Worm (Caenorhabditis elegans): ENCODE measurements around the gene snpc-1.1.

Gene snpc-1.1

DNA sequence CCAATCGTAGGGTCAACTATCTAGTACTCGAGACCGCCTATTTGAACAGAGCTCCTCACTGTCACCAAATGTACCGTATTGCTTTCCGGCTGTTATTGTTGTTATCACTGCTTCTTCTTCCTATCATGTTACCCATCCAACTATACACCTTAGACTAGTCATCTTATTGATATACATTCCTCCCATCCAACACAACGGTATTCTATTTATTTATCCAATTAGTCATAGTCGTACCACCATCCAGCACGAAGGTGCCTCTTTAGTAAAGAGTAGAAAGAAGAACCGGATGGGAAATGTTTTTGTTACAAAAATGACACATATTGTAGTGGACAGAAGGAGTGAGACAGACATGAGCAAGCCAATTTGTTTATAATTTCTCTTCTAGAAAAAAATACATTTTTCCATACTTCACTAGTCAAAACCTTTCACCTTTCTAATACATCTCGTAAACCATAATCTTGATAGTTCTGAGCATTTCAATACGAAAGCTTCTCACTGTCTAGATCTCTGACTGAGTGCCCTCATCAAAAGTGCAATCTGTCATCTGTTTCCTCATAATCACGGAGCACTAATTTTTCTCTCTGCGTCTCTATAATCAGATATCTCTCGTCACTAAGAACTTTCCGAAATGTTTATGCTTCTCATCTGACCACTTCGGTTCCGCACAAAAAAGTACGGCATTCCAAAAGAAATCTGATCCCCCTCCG lies 29.2 kb upstream of the snpc-1.1 start:
- no peak for TF ChIP-seq mef-2 (tag; optimal IDR thresholded peaks at IDR 0.05)
- TF ChIP-seq efl-1 (optimal IDR thresholded peaks at IDR 0.05): no peak
- peak in 1 of 2 experiments; percentile 50 for TF ChIP-seq efl-1 (GFP tag; optimal IDR thresholded peaks at IDR 0.05 in 1 of 2)

DNA sequence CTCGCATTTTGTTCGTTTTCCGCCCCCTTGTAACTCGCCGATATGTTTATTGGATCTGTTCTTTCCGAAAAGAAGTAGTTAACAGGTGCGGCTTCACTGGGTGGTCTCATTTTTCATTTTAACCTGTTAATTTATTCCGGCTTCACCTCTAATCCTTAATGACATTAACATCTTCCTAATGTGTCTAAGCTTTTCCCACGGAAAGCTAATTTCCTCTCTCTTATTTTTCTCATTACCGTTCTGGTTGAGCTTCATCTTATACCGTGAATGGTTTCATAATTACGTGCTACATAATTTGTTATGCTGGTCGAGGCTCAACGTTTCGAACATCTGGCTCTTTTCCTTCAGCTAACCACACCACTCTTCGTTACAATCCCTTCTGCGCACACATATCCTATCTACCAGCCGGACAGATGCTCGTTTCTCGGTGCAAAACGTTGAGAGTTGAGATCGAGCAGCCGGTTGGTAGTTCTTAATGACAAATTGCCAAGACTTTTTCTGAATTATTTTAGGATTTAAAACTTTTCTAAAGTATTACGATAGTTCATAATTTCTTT lies 28.3 kb upstream of the snpc-1.1 start:
- no peak for TF ChIP-seq efl-1 (optimal IDR thresholded peaks at IDR 0.05)
- TF ChIP-seq efl-1 (GFP tag; optimal IDR thresholded peaks at IDR 0.05 in 1 of 2): peak in 1 of 2 experiments; percentile 38
- no peak for TF ChIP-seq nhr-77 (tag; optimal IDR thresholded peaks at IDR 0.05)

DNA sequence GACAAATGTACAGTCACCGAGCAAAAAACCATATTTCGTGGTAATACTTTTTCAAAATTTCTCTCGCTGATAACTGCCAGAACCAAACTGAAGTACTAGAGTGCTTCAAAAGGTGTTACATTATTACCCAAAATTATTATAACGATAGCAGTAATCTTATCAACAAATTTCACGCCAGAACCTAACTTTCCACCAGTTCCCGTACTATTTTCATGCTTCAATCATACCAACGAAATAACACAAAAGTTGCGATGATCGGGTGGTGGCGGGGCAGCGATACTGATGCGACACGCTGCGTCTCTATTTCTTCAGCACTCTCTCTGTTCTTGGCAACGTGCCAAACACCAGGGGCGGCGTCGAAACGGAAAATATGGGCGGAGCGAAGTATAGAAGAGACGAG lies 27.8 kb upstream of the snpc-1.1 start:
- TF ChIP-seq swsn-7 (tag; optimal IDR thresholded peaks at IDR 0.05): peak; percentile 40
- peak; percentile 70 for TF ChIP-seq nhr-71 (tag; optimal IDR thresholded peaks at IDR 0.05)
- no peak for TF ChIP-seq Y116A8C.19 (tag; optimal IDR thresholded peaks at IDR 0.05; ENCODE audit: borderline replicate concordance)
- peak; percentile 55 for TF ChIP-seq nhr-90 (tag; optimal IDR thresholded peaks at IDR 0.05; ENCODE audit: poor library complexity)
- no peak for TF ChIP-seq hpl-2 (GFP tag; optimal IDR thresholded peaks at IDR 0.05)
- TF ChIP-seq elt-2 (tag; optimal IDR thresholded peaks at IDR 0.05): peak; percentile 94
- TF ChIP-seq zip-4 (GFP tag; optimal IDR thresholded peaks at IDR 0.05): no peak
- TF ChIP-seq elt-3 (tag; optimal IDR thresholded peaks at IDR 0.05): peak in 1 of 6 experiments; percentile 4
- peak; percentile 45 for TF ChIP-seq snu-23 (GFP tag; optimal IDR thresholded peaks at IDR 0.05)
- TF ChIP-seq xbp-1 (tag; optimal IDR thresholded peaks at IDR 0.05): no peak
- peak; percentile 58 for TF ChIP-seq nhr-19 (GFP tag; conservative IDR thresholded peaks at IDR 0.05)
- no peak for TF ChIP-seq dsc-1 (tag; optimal IDR thresholded peaks at IDR 0.05)
- TF ChIP-seq nhr-85 (tag): peak; percentile 86
- TF ChIP-seq pqm-1 (tag; optimal IDR thresholded peaks at IDR 0.05): peak; percentile 38
- peak; percentile 25 for TF ChIP-seq tlp-1 (tag; optimal IDR thresholded peaks at IDR 0.05)
- no peak for TF ChIP-seq ceh-82 (tag; optimal IDR thresholded peaks at IDR 0.05)
- TF ChIP-seq nhr-20 (tag; optimal IDR thresholded peaks at IDR 0.05): peak; percentile 52
- TF ChIP-seq sox-4 (tag; optimal IDR thresholded peaks at IDR 0.05): no peak
- TF ChIP-seq sptf-1 (tag; optimal IDR thresholded peaks at IDR 0.05): no peak
- TF ChIP-seq nhr-84 (tag; optimal IDR thresholded peaks at IDR 0.05): no peak
- TF ChIP-seq grh-1 (GFP tag; IDR thresholded peaks at IDR 0.05): 0 out of 2 replicates have a peak, but pooled peaks have one; percentile 6
- no peak for TF ChIP-seq C16A3.4 (tag; optimal IDR thresholded peaks at IDR 0.05)
- TF ChIP-seq lin-39 (tag; optimal IDR thresholded peaks at IDR 0.05): no peak
- peak; percentile 13 for TF ChIP-seq irx-1 (tag; optimal IDR thresholded peaks at IDR 0.05)
- no peak for TF ChIP-seq ets-5 (GFP tag; IDR thresholded peaks at IDR 0.05)
- TF ChIP-seq rnt-1 (tag; optimal IDR thresholded peaks at IDR 0.05): peak; percentile 66
- peak; percentile 57 for TF ChIP-seq blmp-1 (tag; optimal IDR thresholded peaks at IDR 0.05)
- TF ChIP-seq nhr-77 (tag; optimal IDR thresholded peaks at IDR 0.05): no peak
- no peak for TF ChIP-seq ceh-8 (GFP tag; optimal IDR thresholded peaks at IDR 0.05)
- TF ChIP-seq isw-1 (GFP tag; IDR thresholded peaks at IDR 0.05): no peak
- TF ChIP-seq pax-3 (tag; optimal IDR thresholded peaks at IDR 0.05): no peak
- TF ChIP-seq lin-14 (GFP tag; optimal IDR thresholded peaks at IDR 0.05): peak; percentile 78
- TF ChIP-seq unc-62 (GFP tag; optimal IDR thresholded peaks at IDR 0.05): no peak
- no peak for TF ChIP-seq C04F5.9 (tag; optimal IDR thresholded peaks at IDR 0.05)
- peak; percentile 36 for TF ChIP-seq nhr-47 (tag; optimal IDR thresholded peaks at IDR 0.05)
- peak in 1 of 2 experiments; percentile 39 for TF ChIP-seq mdl-1 (tag; optimal IDR thresholded peaks at IDR 0.05)
- no peak for TF ChIP-seq zag-1 (tag; optimal IDR thresholded peaks at IDR 0.05)
- TF ChIP-seq lin-13 (GFP tag; optimal IDR thresholded peaks at IDR 0.05): no peak
- no peak for TF ChIP-seq ztf-4 (tag; optimal IDR thresholded peaks at IDR 0.05)
- no peak for TF ChIP-seq egl-13 (tag; optimal IDR thresholded peaks at IDR 0.05)
- no peak for TF ChIP-seq jun-1 (tag; optimal IDR thresholded peaks at IDR 0.05)
- peak in 1 of 2 experiments; percentile 61 for TF ChIP-seq lin-35 (GFP tag; optimal IDR thresholded peaks at IDR 0.05)
- no peak for TF ChIP-seq unc-98 (GFP tag; IDR thresholded peaks at IDR 0.05)
- TF ChIP-seq tbx-2 (tag; optimal IDR thresholded peaks at IDR 0.05): peak; percentile 7

Data from whole organism, L1 larva.